Worm (Caenorhabditis elegans): ENCODE measurements around the gene clec-162.
"Not testable (repeated sequence)": the region's sequence is repeated elsewhere in the genome, so short reads cannot be mapped to it uniquely, and the experiment has no call there.

The clec-162 gene

ce11 chrIII:9690044-9690443 is 35.0 kb downstream of the clec-162 start, which contains the start of gene best-5:
best-5 (minus strand) TSS chrIII:9690253.
- no peak for TF ChIP-seq unc-62 (GFP tag; optimal IDR thresholded peaks at IDR 0.05)

- no peak for TF ChIP-seq unc-62 (GFP tag; optimal IDR thresholded peaks at IDR 0.05)
These were observed 35.6 kb downstream of the clec-162 start for ce11 chrIII:9689377-9689776.

ce11 chrIII:9685959-9686358 is 39.1 kb downstream of the clec-162 start, which contains the start of gene C07A9.10:
C07A9.10 (minus strand) TSS chrIII:9686059.
- no peak for TF ChIP-seq unc-62 (GFP tag; optimal IDR thresholded peaks at IDR 0.05)

- not testable (repeated sequence) for TF ChIP-seq unc-62 (GFP tag; optimal IDR thresholded peaks at IDR 0.05)
These were observed 42.3 kb downstream of the clec-162 start, which contains the start of gene C07A9.5 for ce11 chrIII:9682729-9683128. C07A9.5 (minus strand) TSS chrIII:9682829.

ce11 chrIII:9681206-9681605 is 43.8 kb downstream of the clec-162 start, which contains the start of gene C07A9.13:
C07A9.13 (minus strand) TSS chrIII:9681306.
- TF ChIP-seq unc-62 (GFP tag; optimal IDR thresholded peaks at IDR 0.05) = not testable (repeated sequence)

- TF ChIP-seq unc-62 (GFP tag; optimal IDR thresholded peaks at IDR 0.05) = no peak
These were observed 46.2 kb downstream of the clec-162 start, which contains the start of gene ugt-60 for ce11 chrIII:9678819-9679218. ugt-60 (minus strand) TSS chrIII:9679051.

All from whole organism, dauer.